Fruit fly (Drosophila melanogaster): Measurements from ENCODE around the gene CG46281.

dm6 chr3R:13012351-13012750 lies 17.8 kb downstream of the CG46281 start:
- no peak for TF ChIP-seq usp (GFP tag; optimal IDR thresholded peaks at IDR 0.05)
- no peak for TF ChIP-seq pan (optimal IDR thresholded peaks at IDR 0.05)
- TF ChIP-seq Dll (optimal IDR thresholded peaks at IDR 0.05) = peak; percentile 29

All from whole organism.